Worm (Caenorhabditis elegans) whole organism, L4 larva: ENCODE results near the gene B0024.11.

Experiments used
- D1046.2 ChIP-seq: fragments of 200-800 bp; sonication (Bioruptor generic); IDR thresholded peaks from 2 replicates; pipeline ENCODE4 v1.3.6; 2022; ENCODE audit warnings: missing genetic modification characterization, missing compliant biosample characterization
- F10B5.3 ChIP-seq: sonication (generic microtip); optimal IDR thresholded peaks from 2 replicates; lab custom pipeline; 2016; ENCODE audit warnings: mild to moderate bottlenecking, missing genetic modification characterization, missing compliant biosample characterization
- F37D6.2 ChIP-seq: sonication (generic microtip); optimal IDR thresholded peaks from 2 replicates; lab custom pipeline; 2016; ENCODE audit warnings: mild to moderate bottlenecking, missing genetic modification characterization, missing compliant biosample characterization
- F44E2.7 ChIP-seq: fragments of 200-800 bp; sonication (Bioruptor generic); IDR thresholded peaks from 2 replicates; pipeline ENCODE4 v2.1.2; 2022; ENCODE audit warnings: missing genetic modification characterization, missing compliant biosample characterization
- F49E8.2 ChIP-seq: sonication (generic microtip); optimal IDR thresholded peaks from 2 replicates; lab custom pipeline; 2016; ENCODE audit warnings: missing compliant biosample characterization, mild to moderate bottlenecking, missing genetic modification characterization, borderline replicate concordance
- R02D3.7 ChIP-seq: fragments of 150-350 bp; sonication (generic microtip); optimal IDR thresholded peaks from 3 replicates; lab custom pipeline; 2014; ENCODE audit warnings: missing biosample characterization, missing genetic modification characterization
- T20F7.1 ChIP-seq: fragments of 200-800 bp; sonication (Bioruptor generic); optimal IDR thresholded peaks from 2 replicates; lab custom pipeline; 2018; ENCODE audit warnings: mild to moderate bottlenecking, missing genetic modification characterization, missing compliant biosample characterization
- T26A8.4 ChIP-seq: fragments of 200-800 bp; sonication (Bioruptor generic); IDR thresholded peaks from 2 replicates; pipeline ENCODE4 v1.3.6; 2022; ENCODE audit warnings: missing genetic modification characterization, missing compliant biosample characterization
- Y105C5A.15 ChIP-seq: fragments of 200-800 bp; sonication (Bioruptor generic); IDR thresholded peaks from 2 replicates; pipeline ENCODE4 v1.3.6; 2022; ENCODE audit warnings: missing genetic modification characterization, missing compliant biosample characterization
- Y48G9A.11 ChIP-seq: fragments of 200-800 bp; sonication (Bioruptor generic); IDR thresholded peaks from 2 replicates; pipeline ENCODE4 v1.3.6; 2022; ENCODE audit warnings: missing genetic modification reagents, missing genetic modification characterization, missing compliant biosample characterization
- Y75B8A.6 ChIP-seq: fragments of 200-800 bp; sonication (Bioruptor generic); IDR thresholded peaks from 2 replicates; pipeline ENCODE4 v1.3.6; 2022; ENCODE audit warnings: missing genetic modification reagents, missing genetic modification characterization, missing compliant biosample characterization
- aha-1 ChIP-seq: fragments of 150-350 bp; peaks from one replicate; lab custom pipeline; 2014; ENCODE audit warnings: missing biosample characterization, missing genetic modification characterization
- ama-1 ChIP-seq: fragments of 150-350 bp; optimal IDR thresholded peaks from 2 replicates; lab custom pipeline; 2014; ENCODE audit warnings: inconsistent platforms, mixed read lengths
- attf-4 ChIP-seq: sonication (generic microtip); optimal IDR thresholded peaks from 3 replicates; lab custom pipeline; 2017; ENCODE audit warnings: missing biosample characterization, missing genetic modification characterization
- ceh-20 ChIP-seq: fragments of 200-800 bp; sonication (Bioruptor generic); IDR thresholded peaks from 2 replicates; pipeline ENCODE4 v1.3.6; 2022; ENCODE audit warnings: missing genetic modification reagents, missing genetic modification characterization, missing compliant biosample characterization
- ceh-28 ChIP-seq: fragments of 150-350 bp; optimal IDR thresholded peaks from 2 replicates; lab custom pipeline; 2014; ENCODE audit warnings: missing biosample characterization, missing genetic modification reagents, missing genetic modification characterization
- ceh-62 ChIP-seq: sonication (generic microtip); optimal IDR thresholded peaks from 2 replicates; lab custom pipeline; 2017; ENCODE audit warnings: missing biosample characterization, missing genetic modification characterization
- ceh-82 ChIP-seq: sonication (generic microtip); optimal IDR thresholded peaks from 2 replicates; lab custom pipeline; 2017; ENCODE audit warnings: missing biosample characterization, missing genetic modification characterization
- daf-16 ChIP-seq, 3 experiments: sonication (generic microtip); optimal IDR thresholded peaks; 2 replicates each; lab custom pipeline; 2016 to 2017; ENCODE audit warnings: missing genetic modification characterization in 3 of 3, missing genetic modification reagents in 3 of 3, mild to moderate bottlenecking in 2 of 3, missing compliant biosample characterization in 2 of 3, missing biosample characterization in 1 of 3, moderate library complexity in 1 of 3
- dmd-8 ChIP-seq: fragments of 200-800 bp; sonication (Bioruptor generic); IDR thresholded peaks from 2 replicates; pipeline ENCODE4 v1.3.6; 2022; ENCODE audit warnings: missing genetic modification characterization, missing compliant biosample characterization
- dpl-1 ChIP-seq: fragments of 150-350 bp; optimal IDR thresholded peaks from 2 replicates; lab custom pipeline; 2014; ENCODE audit warnings: missing biosample characterization, missing genetic modification reagents, missing genetic modification characterization
- egl-43 ChIP-seq: fragments of 200-800 bp; sonication (Bioruptor generic); IDR thresholded peaks from 2 replicates; pipeline ENCODE4 v1.3.6; 2022; ENCODE audit warnings: missing genetic modification reagents, missing genetic modification characterization, missing compliant biosample characterization
- fkh-10 ChIP-seq: fragments of 150-350 bp; optimal IDR thresholded peaks from 2 replicates; lab custom pipeline; 2014; ENCODE audit warnings: missing biosample characterization, missing genetic modification reagents, missing genetic modification characterization
- fos-1 ChIP-seq: fragments of 150-350 bp; optimal IDR thresholded peaks from 2 replicates; lab custom pipeline; 2014; ENCODE audit warnings: missing biosample characterization, missing genetic modification characterization
- gei-8 ChIP-seq: fragments of 200-800 bp; sonication (Bioruptor generic); optimal IDR thresholded peaks from 2 replicates; lab custom pipeline; 2018; ENCODE audit warnings: mild to moderate bottlenecking, missing genetic modification characterization, missing compliant biosample characterization
- hmg-1.1 ChIP-seq: fragments of 200-800 bp; sonication (Bioruptor generic); IDR thresholded peaks from 2 replicates; pipeline ENCODE4 v1.3.6; 2022; ENCODE audit warnings: missing genetic modification reagents, missing genetic modification characterization, missing compliant biosample characterization
- jun-1 ChIP-seq: fragments of 150-350 bp; optimal IDR thresholded peaks from 2 replicates; lab custom pipeline; 2014; ENCODE audit warnings: missing biosample characterization, missing genetic modification reagents, missing genetic modification characterization
- lin-1 ChIP-seq: fragments of 200-800 bp; sonication (Bioruptor generic); IDR thresholded peaks from 2 replicates; pipeline ENCODE4 v1.3.6; 2022; ENCODE audit warnings: missing genetic modification reagents, missing genetic modification characterization, missing compliant biosample characterization
- lin-13 ChIP-seq: fragments of 150-350 bp; optimal IDR thresholded peaks from 2 replicates; lab custom pipeline; 2014; ENCODE audit warnings: missing biosample characterization, missing genetic modification reagents, missing genetic modification characterization
- lir-3 ChIP-seq: sonication (generic microtip); optimal IDR thresholded peaks from 2 replicates; lab custom pipeline; 2016; ENCODE audit warnings: mild to moderate bottlenecking, missing genetic modification characterization, missing compliant biosample characterization
- madf-5 ChIP-seq, 2 experiments: fragments of 200-800 bp; sonication (Bioruptor generic); IDR thresholded peaks; 2 replicates each; pipeline ENCODE4 v1.3.6; 2022; ENCODE audit warnings: missing compliant biosample characterization in 2 of 2, missing genetic modification characterization in 2 of 2
- mep-1 ChIP-seq: fragments of 150-350 bp; sonication (generic microtip); optimal IDR thresholded peaks from 3 replicates; lab custom pipeline; 2014; ENCODE audit warnings: missing biosample characterization, missing genetic modification characterization
- mes-2 ChIP-seq: sonication (generic microtip); optimal IDR thresholded peaks from 2 replicates; lab custom pipeline; 2016; ENCODE audit warnings: missing genotype, mild to moderate bottlenecking, missing genetic modification characterization, missing compliant biosample characterization; ENCODE audit not compliant: poor library complexity, severe bottlenecking
- nhr-10 ChIP-seq: fragments of 150-350 bp; optimal IDR thresholded peaks from 2 replicates; lab custom pipeline; 2014; ENCODE audit warnings: missing biosample characterization, missing genetic modification characterization
- nhr-102 ChIP-seq: sonication (generic microtip); optimal IDR thresholded peaks from 2 replicates; lab custom pipeline; 2016; ENCODE audit warnings: mild to moderate bottlenecking, missing genetic modification characterization, moderate library complexity, missing compliant biosample characterization
- nhr-11 ChIP-seq: fragments of 150-350 bp; optimal IDR thresholded peaks from 2 replicates; lab custom pipeline; 2014; ENCODE audit warnings: missing biosample characterization, missing genetic modification characterization
- nhr-111 ChIP-seq: fragments of 200-800 bp; sonication (Bioruptor generic); optimal IDR thresholded peaks from 2 replicates; lab custom pipeline; 2018; ENCODE audit warnings: mild to moderate bottlenecking, missing genetic modification characterization, missing compliant biosample characterization
- nhr-237 ChIP-seq: sonication (generic microtip); optimal IDR thresholded peaks from 2 replicates; lab custom pipeline; 2017; ENCODE audit warnings: missing biosample characterization, missing genetic modification characterization
- nhr-48 ChIP-seq: sonication (generic microtip); optimal IDR thresholded peaks from 2 replicates; lab custom pipeline; 2016; ENCODE audit warnings: mild to moderate bottlenecking, missing genetic modification characterization, missing compliant biosample characterization
- nhr-76 ChIP-seq: fragments of 150-350 bp; optimal IDR thresholded peaks from 2 replicates; lab custom pipeline; 2014; ENCODE audit warnings: missing biosample characterization, missing genetic modification characterization
- nhr-77 ChIP-seq: fragments of 150-350 bp; optimal IDR thresholded peaks from 2 replicates; lab custom pipeline; 2014; ENCODE audit warnings: missing biosample characterization, missing genetic modification characterization
- rbr-2 ChIP-seq: sonication (generic microtip); optimal IDR thresholded peaks from 2 replicates; lab custom pipeline; 2016; ENCODE audit warnings: missing genotype, missing genetic modification characterization, missing compliant biosample characterization
- set-16 ChIP-seq: fragments of 200-800 bp; sonication (Bioruptor generic); IDR thresholded peaks from 2 replicates; pipeline ENCODE4 v1.3.6; 2022; ENCODE audit warnings: missing genetic modification reagents, missing genetic modification characterization, missing compliant biosample characterization
- skn-1 ChIP-seq: fragments of 150-350 bp; optimal IDR thresholded peaks from 2 replicates; lab custom pipeline; 2014; ENCODE audit warnings: missing biosample characterization, missing genetic modification characterization
- snpc-4 ChIP-seq: fragments of 150-350 bp; optimal IDR thresholded peaks from 2 replicates; lab custom pipeline; 2014; ENCODE audit warnings: missing biosample characterization, missing genetic modification characterization
- spr-3 ChIP-seq: fragments of 200-800 bp; sonication (Bioruptor generic); optimal IDR thresholded peaks from 2 replicates; lab custom pipeline; 2018; ENCODE audit warnings: mild to moderate bottlenecking, missing genetic modification characterization, missing compliant biosample characterization
- unc-130 ChIP-seq: sonication (generic microtip); optimal IDR thresholded peaks from 2 replicates; lab custom pipeline; 2016; ENCODE audit warnings: missing genetic modification reagents, missing genetic modification characterization, missing compliant biosample characterization
- zag-1 ChIP-seq: fragments of 150-350 bp; optimal IDR thresholded peaks from 2 replicates; lab custom pipeline; 2014; ENCODE audit warnings: missing biosample characterization, missing genetic modification characterization
- zfp-2 ChIP-seq: sonication (generic microtip); optimal IDR thresholded peaks from 2 replicates; lab custom pipeline; 2016; ENCODE audit warnings: mild to moderate bottlenecking, missing genetic modification characterization, missing compliant biosample characterization
- zip-11 ChIP-seq: fragments of 200-800 bp; sonication (Bioruptor generic); IDR thresholded peaks from 2 replicates; pipeline ENCODE4 v1.3.6; 2022; ENCODE audit warnings: missing genetic modification characterization, missing compliant biosample characterization
- zip-2 ChIP-seq: fragments of 150-350 bp; optimal IDR thresholded peaks from 2 replicates; lab custom pipeline; 2014; ENCODE audit warnings: missing biosample characterization, missing genetic modification characterization
- ztf-11 ChIP-seq: fragments of 150-350 bp; optimal IDR thresholded peaks from 2 replicates; lab custom pipeline; 2014; ENCODE audit warnings: missing biosample characterization, missing genetic modification characterization
- ztf-7 ChIP-seq: fragments of 150-350 bp; optimal IDR thresholded peaks from 2 replicates; lab custom pipeline; 2014; ENCODE audit warnings: missing biosample characterization, missing genetic modification characterization

The B0024.11 gene

ce11 chrV:10338305-10338992 is 19.1 kb upstream of the B0024.11 start, which contains the start of gene arx-2:
Gene arx-2, minus strand, starts transcription at chrV:10338355.
- TF ChIP-seq nhr-102 (no peak), nhr-111 (GFP tag; lab: Kevin White, UChicago) (no peak), aha-1 (tag; lab: Kevin White, UChicago) (no peak), nhr-76 (tag; lab: Kevin White, UChicago) (no peak), ztf-7 (no peak), nhr-10 (no peak), egl-43 (GFP tag; lab: Robert Waterston, UW) (no peak), nhr-237 (tag; lab: Kevin White, UChicago) (no peak), mes-2 (peak; percentile 62), F10B5.3 (tag; lab: Kevin White, UChicago) (no peak), D1046.2 (GFP tag; lab: Robert Waterston, UW) (no peak), set-16 (GFP tag; lab: Robert Waterston, UW) (no peak), unc-130 (peak; percentile 3), zip-2 (tag; lab: Kevin White, UChicago) (no peak), lir-3 (no peak), daf-16 (GFP tag; optimal IDR thresholded peaks at IDR 0.05; lab: Kevin White, UChicago) (no peak), daf-16 (tag; optimal IDR thresholded peaks at IDR 0.05; lab: Kevin White, UChicago) (no peak), nhr-77 (tag; lab: Kevin White, UChicago) (peak; percentile 53), T26A8.4 (no peak), dpl-1 (peak; percentile 49), ama-1 (no peak), ceh-20 (GFP tag; lab: Robert Waterston, UW) (no peak), lin-13 (GFP tag; lab: Kevin White, UChicago) (no peak), zip-11 (GFP tag; lab: Robert Waterston, UW) (no peak), nhr-48 (tag; lab: Kevin White, UChicago) (no peak), fkh-10 (GFP tag; lab: Kevin White, UChicago) (no peak), nhr-11 (tag; lab: Kevin White, UChicago) (no peak), F44E2.7 (GFP tag; lab: Robert Waterston, UW) (no peak), mep-1 (tag; lab: Kevin White, UChicago) (peak; percentile 56), jun-1 (no peak), R02D3.7 (tag; lab: Kevin White, UChicago) (no peak), zfp-2 (no peak), madf-5 (GFP tag; IDR thresholded peaks at IDR 0.05; lab: Robert Waterston, UW) (no peak), spr-3 (GFP tag; lab: Kevin White, UChicago) (no peak), snpc-4 (no peak), F49E8.2 (tag; lab: Kevin White, UChicago) (no peak), T20F7.1 (peak; percentile 27), Y105C5A.15 (GFP tag; lab: Robert Waterston, UW) (no peak), lin-1 (no peak), rbr-2 (tag; lab: Kevin White, UChicago) (no peak), ceh-82 (tag; lab: Kevin White, UChicago) (no peak), Y75B8A.6 (GFP tag; lab: Robert Waterston, UW) (no peak), gei-8 (GFP tag; lab: Kevin White, UChicago) (no peak), dmd-8 (GFP tag; lab: Robert Waterston, UW) (no peak), attf-4 (no peak), fos-1 (tag; lab: Kevin White, UChicago) (no peak), F37D6.2 (tag; lab: Kevin White, UChicago) (no peak), ceh-28 (tag; lab: Kevin White, UChicago) (no peak), skn-1 (tag; lab: Kevin White, UChicago) (no peak), hmg-1.1 (no peak), Y48G9A.11 (no peak), ztf-11 (tag; lab: Kevin White, UChicago) (no peak), zag-1 (tag; lab: Kevin White, UChicago) (no peak), ceh-62 (tag; lab: Kevin White, UChicago) (no peak)
